Worm (Caenorhabditis elegans): Measurements from ENCODE around the gene akt-1.
A peak's percentile ranks its signal among the peaks of the same experiment; 100 is the strongest.

The akt-1 gene

DNA sequence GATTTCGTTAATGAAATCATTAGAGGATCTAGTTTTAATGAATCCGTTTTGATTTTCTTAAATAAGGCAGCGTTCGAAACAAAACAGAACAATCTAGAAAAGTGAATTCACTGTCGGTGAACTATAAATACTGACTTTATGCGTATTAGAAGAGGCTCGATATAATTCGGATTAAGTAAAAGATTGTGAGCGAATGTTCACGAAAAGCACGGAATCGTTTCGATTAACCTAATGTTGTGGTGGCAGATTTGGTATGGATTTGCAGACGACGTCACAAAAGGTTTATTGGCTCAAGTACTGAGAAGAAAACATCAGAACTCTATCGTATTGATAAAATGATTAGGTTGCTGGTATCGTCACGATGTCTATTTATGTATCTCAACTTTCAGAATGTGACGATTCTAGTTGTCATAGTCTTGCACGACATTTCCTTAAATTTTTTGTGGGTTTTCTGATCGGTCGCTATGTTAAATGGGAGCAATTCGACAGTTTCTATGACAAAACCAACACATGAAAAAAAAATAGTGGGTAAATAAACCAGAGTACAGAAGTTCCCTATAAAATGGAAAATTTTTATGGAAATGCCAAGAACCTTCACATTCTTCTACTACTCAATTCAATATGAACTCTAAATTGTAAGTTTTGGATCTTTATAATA is 19.4 kb upstream of the akt-1 start, which contains the start of the genes pyt-1 and fipr-7 (continued):
- TF ChIP-seq dox-1 (GFP tag; IDR thresholded peaks at IDR 0.05) (no peak), Y95B8A.8 (GFP tag; IDR thresholded peaks at IDR 0.05) (no peak)

ce11 chrV:10230932-10231331 is 17.8 kb upstream of the akt-1 start, which contains the start of gene fipr-6:
fipr-6 (plus strand) TSS chrV:10231232.
- TF ChIP-seq K12H6.12 (tag; optimal IDR thresholded peaks at IDR 0.05) (no peak), mxl-1 (tag; optimal IDR thresholded peaks at IDR 0.05) (no peak), hmg-1.2 (GFP tag; IDR thresholded peaks at IDR 0.05) (no peak), zim-3 (tag; optimal IDR thresholded peaks at IDR 0.05) (no peak), nhr-120 (GFP tag; IDR thresholded peaks at IDR 0.05) (no peak), lin-54 (GFP tag; optimal IDR thresholded peaks at IDR 0.05) (no peak), F57A8.1 (GFP tag; optimal IDR thresholded peaks at IDR 0.05) (no peak), rpc-1 (optimal IDR thresholded peaks at IDR 0.05) (no peak), rpc-1 (tag; optimal IDR thresholded peaks at IDR 0.05) (no peak), cebp-1 (GFP tag; IDR thresholded peaks at IDR 0.05) (no peak), cebp-1 (tag; optimal IDR thresholded peaks at IDR 0.05) (no peak), ZK185.1 (tag; optimal IDR thresholded peaks at IDR 0.05; ENCODE audit: poor library complexity, severe bottlenecking) (no peak), ztf-3 (GFP tag; optimal IDR thresholded peaks at IDR 0.05) (no peak), Y79H2A.3 (GFP tag; conservative IDR thresholded peaks at IDR 0.05) (no peak)

ce11 chrV:10233330-10233729 is 15.4 kb upstream of the akt-1 start, which contains the start of gene str-182:
str-182 (minus strand) TSS chrV:10233430.
- TF ChIP-seq hlh-26 (GFP tag; conservative IDR thresholded peaks at IDR 0.05) (no peak), F23B12.7 (tag; optimal IDR thresholded peaks at IDR 0.05; ENCODE audit: insufficient read depth) (no peak), ZK185.1 (tag; optimal IDR thresholded peaks at IDR 0.05; ENCODE audit: poor library complexity, severe bottlenecking) (no peak), tbx-9 (tag; optimal IDR thresholded peaks at IDR 0.05; ENCODE audit: borderline replicate concordance) (no peak), madf-6 (GFP tag; IDR thresholded peaks at IDR 0.05) (no peak), F22D6.2 (tag; optimal IDR thresholded peaks at IDR 0.05) (no peak), attf-5 (GFP tag; optimal IDR thresholded peaks at IDR 0.05) (no peak), chd-7 (tag; optimal IDR thresholded peaks at IDR 0.05) (no peak), cebp-2 (GFP tag; IDR thresholded peaks at IDR 0.05) (no peak), lag-1 (GFP tag; IDR thresholded peaks at IDR 0.05) (no peak), bed-2 (GFP tag; IDR thresholded peaks at IDR 0.05) (no peak), efl-1 (GFP tag; optimal IDR thresholded peaks at IDR 0.05) (no peak)

- TF ChIP-seq dox-1 (GFP tag; IDR thresholded peaks at IDR 0.05) (no peak), B0035.1 (tag; optimal IDR thresholded peaks at IDR 0.05) (no peak), sea-2 (GFP tag; IDR thresholded peaks at IDR 0.05) (no peak), lin-26 (GFP tag; IDR thresholded peaks at IDR 0.05) (no peak), snpc-1.3 (tag; optimal IDR thresholded peaks at IDR 0.05; ENCODE audit: insufficient read depth) (no peak), aptf-3 (GFP tag; IDR thresholded peaks at IDR 0.05) (no peak)
Observed at ce11 chrV:10237171-10237570, 11.5 kb upstream of the akt-1 start.

DNA sequence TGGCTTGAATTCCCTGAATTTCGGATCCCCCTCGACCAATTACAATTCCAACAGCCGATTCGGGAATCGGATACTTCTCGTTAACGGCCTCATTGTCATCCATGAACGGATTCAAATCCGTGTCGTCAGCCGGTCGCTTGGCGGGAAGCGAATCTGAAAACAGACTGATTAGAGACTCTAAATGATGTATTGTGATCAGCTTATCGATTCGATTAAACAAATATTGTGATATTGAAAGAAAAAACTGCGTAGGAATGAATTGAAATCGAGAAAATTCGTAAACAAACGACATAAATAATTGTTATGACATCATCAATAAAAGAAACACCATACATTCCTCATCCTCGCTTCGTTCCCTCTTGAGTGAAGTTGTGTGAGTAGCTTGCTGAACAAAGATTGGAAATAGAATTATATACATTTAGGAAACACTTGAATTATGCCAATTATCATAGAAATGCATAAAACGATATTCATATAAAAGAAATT is 10.7 kb upstream of the akt-1 start:
- TF ChIP-seq ceh-79 (tag; optimal IDR thresholded peaks at IDR 0.05), result peak; percentile 83
- TF ChIP-seq madf-3 (GFP tag; IDR thresholded peaks at IDR 0.05), result peak; percentile 88
- TF ChIP-seq nhr-27 (tag; optimal IDR thresholded peaks at IDR 0.05), result peak; percentile 82
- TF ChIP-seq F52B5.7 (tag; optimal IDR thresholded peaks at IDR 0.05), result peak; percentile 91
- peak; percentile 60 for TF ChIP-seq T26A5.8 (tag; optimal IDR thresholded peaks at IDR 0.05)
- 0 out of 2 replicates have a peak, but pooled peaks have one; percentile 12 for TF ChIP-seq cebp-1 (GFP tag; IDR thresholded peaks at IDR 0.05)
- peak; percentile 57 for TF ChIP-seq cebp-1 (tag; optimal IDR thresholded peaks at IDR 0.05)
- TF ChIP-seq rec-8 (tag; optimal IDR thresholded peaks at IDR 0.05), result peak in 1 of 2 experiments; percentile 0
- TF ChIP-seq K12H6.12 (tag; optimal IDR thresholded peaks at IDR 0.05), result no peak
- peak; percentile 93 for TF ChIP-seq F10E7.11 (tag; optimal IDR thresholded peaks at IDR 0.05)
- no peak for TF ChIP-seq ztf-22 (GFP tag; optimal IDR thresholded peaks at IDR 0.05)
- peak; percentile 78 for TF ChIP-seq chd-7 (tag; optimal IDR thresholded peaks at IDR 0.05)
- TF ChIP-seq F55B11.4 (tag; optimal IDR thresholded peaks at IDR 0.05; ENCODE audit: borderline replicate concordance, insufficient read depth), result no peak
- no peak for TF ChIP-seq aptf-3 (GFP tag; IDR thresholded peaks at IDR 0.05)
- TF ChIP-seq athp-1 (tag; optimal IDR thresholded peaks at IDR 0.05), result peak; percentile 95

All from whole organism, young adult.